Worm (Caenorhabditis elegans) whole organism, L2 larva: ENCODE results near the gene trim-21.
A peak's percentile ranks its signal among the peaks of the same experiment; 100 is the strongest.

Experiments
- C34F6.9 ChIP-seq: fragments of 150-350 bp; optimal IDR thresholded peaks from 2 replicates; lab custom pipeline; 2014; ENCODE audit warnings: missing biosample characterization, missing genetic modification characterization
- Y55F3AM.14 ChIP-seq: fragments of 200-800 bp; sonication (Bioruptor generic); optimal IDR thresholded peaks from 2 replicates; lab custom pipeline; 2018; ENCODE audit warnings: mild to moderate bottlenecking, missing genetic modification characterization, missing compliant biosample characterization
- ZK546.5 ChIP-seq: sonication (generic microtip); optimal IDR thresholded peaks from 2 replicates; lab custom pipeline; 2017; ENCODE audit warnings: missing biosample characterization, missing genetic modification characterization
- alr-1 ChIP-seq: fragments of 150-350 bp; optimal IDR thresholded peaks from 2 replicates; lab custom pipeline; 2014; ENCODE audit warnings: missing biosample characterization, missing genetic modification characterization
- aly-2 ChIP-seq: fragments of 150-350 bp; optimal IDR thresholded peaks from 2 replicates; lab custom pipeline; 2014; ENCODE audit warnings: missing biosample characterization, missing genetic modification characterization
- ama-1 ChIP-seq: fragments of 150-350 bp; optimal IDR thresholded peaks from 2 replicates; lab custom pipeline; 2018; ENCODE audit warnings: inconsistent platforms
- ceh-16 ChIP-seq: fragments of 150-350 bp; optimal IDR thresholded peaks from 2 replicates; lab custom pipeline; 2014; ENCODE audit warnings: missing biosample characterization, missing genetic modification characterization
- crh-2 ChIP-seq: sonication (generic microtip); optimal IDR thresholded peaks from 2 replicates; lab custom pipeline; 2017; ENCODE audit warnings: missing biosample characterization, missing genetic modification characterization
- elt-3 ChIP-seq: sonication (generic microtip); optimal IDR thresholded peaks from 2 replicates; lab custom pipeline; 2017; ENCODE audit warnings: missing biosample characterization, missing genetic modification characterization
- fos-1 ChIP-seq: fragments of 150-350 bp; optimal IDR thresholded peaks from 2 replicates; lab custom pipeline; 2014; ENCODE audit warnings: missing biosample characterization, missing genetic modification characterization
- gmeb-1 ChIP-seq: fragments of 150-350 bp; optimal IDR thresholded peaks from 2 replicates; lab custom pipeline; 2014; ENCODE audit warnings: missing biosample characterization, missing genetic modification characterization
- lin-11 ChIP-seq: fragments of 150-350 bp; sonication (generic microtip); optimal IDR thresholded peaks from 2 replicates; lab custom pipeline; 2014; ENCODE audit warnings: missing biosample characterization, missing genetic modification characterization, inconsistent platforms, mixed read lengths
- mdl-1 ChIP-seq, 2 experiments: fragments of 150-350 bp in 1 of 2; sonication (generic microtip) in 1 of 2; optimal IDR thresholded peaks; 2 replicates each; lab custom pipeline; 2017; ENCODE audit warnings: missing biosample characterization in 2 of 2, missing genetic modification characterization in 2 of 2
- nhr-129 ChIP-seq: fragments of 150-350 bp; optimal IDR thresholded peaks from 2 replicates; lab custom pipeline; 2014; ENCODE audit warnings: missing biosample characterization, missing genetic modification characterization
- nhr-21 ChIP-seq: fragments of 150-350 bp; optimal IDR thresholded peaks from 2 replicates; lab custom pipeline; 2014; ENCODE audit warnings: missing biosample characterization, missing genetic modification characterization
- nhr-237 ChIP-seq: fragments of 150-350 bp; optimal IDR thresholded peaks from 2 replicates; lab custom pipeline; 2014; ENCODE audit warnings: missing biosample characterization, missing genetic modification characterization
- nhr-25 ChIP-seq: fragments of 150-350 bp; sonication (generic microtip); optimal IDR thresholded peaks from 3 replicates; lab custom pipeline; 2014; ENCODE audit warnings: missing biosample characterization, missing genetic modification characterization
- nhr-6 ChIP-seq: fragments of 150-350 bp; optimal IDR thresholded peaks from 2 replicates; lab custom pipeline; 2014; ENCODE audit warnings: missing biosample characterization, missing genetic modification characterization
- nhr-77 ChIP-seq: fragments of 150-350 bp; optimal IDR thresholded peaks from 2 replicates; lab custom pipeline; 2014; ENCODE audit warnings: missing biosample characterization, missing genetic modification characterization
- peb-1 ChIP-seq: fragments of 150-350 bp; optimal IDR thresholded peaks from 2 replicates; lab custom pipeline; 2014; ENCODE audit warnings: missing biosample characterization, missing genetic modification characterization
- sem-4 ChIP-seq: fragments of 150-350 bp; optimal IDR thresholded peaks from 2 replicates; lab custom pipeline; 2014; ENCODE audit warnings: missing biosample characterization, missing genetic modification reagents, missing genetic modification characterization
- sma-3 ChIP-seq: sonication (generic microtip); optimal IDR thresholded peaks from 2 replicates; lab custom pipeline; 2016; ENCODE audit warnings: missing genetic modification reagents, missing genetic modification characterization, missing compliant biosample characterization
- sma-9 ChIP-seq, 2 experiments: fragments of 150-350 bp in 1 of 2; sonication (generic microtip) in 1 of 2; optimal IDR thresholded peaks; 2 replicates each; lab custom pipeline; 2014 to 2016; ENCODE audit warnings: missing genetic modification characterization in 2 of 2, mild to moderate bottlenecking in 1 of 2, missing biosample characterization in 1 of 2, missing compliant biosample characterization in 1 of 2, missing genetic modification reagents in 1 of 2, moderate library complexity in 1 of 2
- snpc-4 ChIP-seq: fragments of 150-350 bp; optimal IDR thresholded peaks from 2 replicates; lab custom pipeline; 2014; ENCODE audit warnings: missing biosample characterization, missing genetic modification characterization
- unc-39 ChIP-seq: fragments of 150-350 bp; optimal IDR thresholded peaks from 2 replicates; lab custom pipeline; 2014; ENCODE audit warnings: missing biosample characterization, missing genetic modification characterization
- unc-55 ChIP-seq: fragments of 150-350 bp; sonication (generic microtip); optimal IDR thresholded peaks from 3 replicates; lab custom pipeline; 2014; ENCODE audit warnings: missing biosample characterization, missing genetic modification reagents, missing genetic modification characterization
- unc-62 ChIP-seq: fragments of 150-350 bp; optimal IDR thresholded peaks from 2 replicates; lab custom pipeline; 2014; ENCODE audit warnings: missing biosample characterization, missing genetic modification reagents, missing genetic modification characterization
- zag-1 ChIP-seq: fragments of 150-350 bp; optimal IDR thresholded peaks from 2 replicates; lab custom pipeline; 2014; ENCODE audit warnings: missing biosample characterization, missing genetic modification characterization
- ztf-11 ChIP-seq: sonication (generic microtip); optimal IDR thresholded peaks from 2 replicates; lab custom pipeline; 2017; ENCODE audit warnings: missing biosample characterization, missing genetic modification characterization

Gene trim-21

DNA sequence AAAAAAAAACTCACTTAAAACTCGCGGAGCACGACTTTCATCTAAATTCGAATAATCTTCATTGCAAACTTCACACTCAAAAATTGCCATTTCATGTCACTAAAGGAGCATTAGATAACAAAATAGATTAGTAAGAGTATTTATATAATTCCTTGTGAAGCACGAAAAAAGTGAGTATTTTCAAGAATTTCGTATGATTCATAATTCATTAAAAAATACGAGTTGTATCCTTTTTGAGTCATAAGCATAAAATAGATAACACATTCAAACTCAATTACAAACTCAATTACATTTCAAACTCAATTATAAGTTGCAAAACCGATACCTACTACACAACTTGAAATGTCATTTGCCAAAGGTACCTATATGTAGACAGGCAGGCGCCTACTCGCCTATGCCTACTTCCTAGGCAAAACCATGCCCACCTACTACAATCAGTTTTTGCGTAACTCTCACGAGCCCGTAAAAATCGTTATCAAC lies 16.4 kb upstream of the trim-21 start, which contains the start of the genes ZK1240.8 and ZK1240.1:
ZK1240.8 (minus strand) TSS at position 101 of the 480 bp plus-strand sequence.
ZK1240.1 (plus strand) TSS at position 430 of the 480 bp plus-strand sequence.
- TF ChIP-seq peb-1 (tag; lab: Kevin White, UChicago) = no peak
- TF ChIP-seq nhr-77 = no peak
- TF ChIP-seq aly-2 (tag; lab: Kevin White, UChicago) = no peak
- TF ChIP-seq mdl-1 (tag; optimal IDR thresholded peaks at IDR 0.05; lab: Kevin White, UChicago) = no peak
- TF ChIP-seq sma-3 = no peak
- no peak for TF ChIP-seq sem-4 (tag; lab: Kevin White, UChicago)
- no peak for TF ChIP-seq gmeb-1 (tag; lab: Kevin White, UChicago)
- no peak for TF ChIP-seq fos-1 (tag; lab: Kevin White, UChicago)
- TF ChIP-seq zag-1 (tag; lab: Kevin White, UChicago) = no peak
- TF ChIP-seq ztf-11 (tag; lab: Kevin White, UChicago) = no peak

- TF ChIP-seq snpc-4 (tag; lab: Kevin White, UChicago) (no peak), nhr-25 (tag; lab: Kevin White, UChicago) (no peak), ztf-11 (tag; lab: Kevin White, UChicago) (no peak), nhr-21 (no peak), Y55F3AM.14 (GFP tag; lab: Kevin White, UChicago) (no peak), unc-62 (GFP tag; lab: Kevin White, UChicago) (no peak), alr-1 (tag; lab: Kevin White, UChicago) (no peak), nhr-237 (tag; lab: Kevin White, UChicago) (no peak), ama-1 (no peak), C34F6.9 (no peak), fos-1 (tag; lab: Kevin White, UChicago) (no peak), nhr-129 (tag; lab: Kevin White, UChicago) (no peak), sma-9 (GFP tag; optimal IDR thresholded peaks at IDR 0.05; lab: Kevin White, UChicago) (no peak), sma-9 (tag; optimal IDR thresholded peaks at IDR 0.05; lab: Kevin White, UChicago) (no peak), gmeb-1 (tag; lab: Kevin White, UChicago) (no peak), lin-11 (tag; lab: Kevin White, UChicago) (no peak), peb-1 (tag; lab: Kevin White, UChicago) (no peak), elt-3 (no peak), unc-55 (no peak)
Observed at ce11 chrII:2324956-2325355, 12.3 kb upstream of the trim-21 start, which contains the start of gene ZK1240.11. ZK1240.11 (plus strand) TSS chrII:2325256.

ce11 chrII:2322857-2323518 lies 10.3 kb upstream of the trim-21 start, which contains the start of the genes ZK1240.6 and ZK1240.2:
ZK1240.6 (minus strand) TSS chrII:2322907.
ZK1240.2 (plus strand) TSS chrII:2323376.
- no peak for TF ChIP-seq zag-1 (tag; lab: Kevin White, UChicago)
- no peak for TF ChIP-seq unc-62 (GFP tag; lab: Kevin White, UChicago)
- TF ChIP-seq ceh-16 (tag; lab: Kevin White, UChicago) = no peak
- peak; percentile 21 for TF ChIP-seq sma-9 (GFP tag; optimal IDR thresholded peaks at IDR 0.05; lab: Kevin White, UChicago)
- no peak for TF ChIP-seq sma-9 (tag; optimal IDR thresholded peaks at IDR 0.05; lab: Kevin White, UChicago)
- TF ChIP-seq nhr-6 (tag; lab: Kevin White, UChicago) = no peak
- TF ChIP-seq nhr-77 = no peak
- no peak for TF ChIP-seq unc-39 (tag; lab: Kevin White, UChicago)
- no peak for TF ChIP-seq ZK546.5
- TF ChIP-seq snpc-4 (tag; lab: Kevin White, UChicago) = no peak
- TF ChIP-seq C34F6.9 = no peak
- peak; percentile 76 for TF ChIP-seq fos-1 (tag; lab: Kevin White, UChicago)

DNA sequence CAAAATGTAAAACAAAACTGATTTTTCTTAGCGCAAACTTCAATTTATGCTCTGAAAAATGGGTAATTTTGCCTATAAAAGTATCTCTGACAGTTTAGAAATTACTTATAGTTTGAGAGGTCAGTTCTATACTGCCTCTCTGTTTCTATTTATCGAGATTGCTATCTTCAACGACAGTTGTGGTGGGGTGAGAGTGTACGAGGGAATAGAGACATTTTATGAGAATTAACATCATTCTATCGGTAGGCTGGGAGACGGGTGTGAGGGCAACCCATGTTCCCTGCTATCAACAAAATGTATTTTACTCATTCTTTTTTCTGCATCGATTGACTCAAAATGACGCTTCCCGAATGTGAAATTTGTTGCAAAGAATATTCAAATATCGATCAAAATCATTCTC lies 7.5 kb upstream of the trim-21 start, which contains the start of gene ZK1240.3:
ZK1240.3 (plus strand) TSS at position 238 of the 400 bp plus-strand sequence.
- TF ChIP-seq fos-1 (tag; lab: Kevin White, UChicago) (peak; percentile 87), C34F6.9 (no peak), ztf-11 (tag; lab: Kevin White, UChicago) (no peak)

DNA sequence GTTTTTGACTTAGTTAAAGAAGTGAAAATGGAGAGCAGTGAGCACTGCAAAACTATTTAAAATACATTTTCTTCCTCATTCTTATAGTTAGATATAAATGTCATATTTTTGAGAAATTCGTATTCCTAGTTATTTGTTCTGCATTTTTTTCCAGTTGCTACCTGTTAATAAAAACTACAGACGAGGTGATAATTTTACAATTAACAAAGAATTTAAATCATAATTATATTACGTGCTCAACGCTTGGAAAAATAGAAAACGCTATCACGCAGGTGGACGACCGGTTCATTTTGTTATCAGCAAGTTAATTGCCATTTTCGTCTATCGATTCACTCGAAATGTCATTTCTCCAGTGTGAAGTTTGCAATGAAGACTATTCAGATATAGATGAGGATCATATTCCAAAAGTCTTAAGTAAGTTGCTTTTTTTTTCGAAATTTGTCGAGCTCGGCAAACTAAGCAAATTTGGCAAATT lies 5.3 kb upstream of the trim-21 start, which contains the start of the genes ZK1240.5 and ZK1240.9:
ZK1240.5 (minus strand) TSS at position 51 of the 475 bp plus-strand sequence.
ZK1240.9 (plus strand) TSS at position 307 of the 475 bp plus-strand sequence.
- TF ChIP-seq zag-1 (tag; lab: Kevin White, UChicago) (no peak), fos-1 (tag; lab: Kevin White, UChicago) (peak; percentile 21), crh-2 (tag; lab: Kevin White, UChicago) (no peak)
